Fruit fly (Drosophila melanogaster) Kc167 (cell line): ENCODE results near the gene CG10348.

Source experiments
- Sin3A ChIP-seq: fragments of >200 bp; optimal IDR thresholded peaks from 2 replicates; lab custom pipeline; 2018; ENCODE audit warnings: missing external identifiers
- insv ChIP-seq: fragments of >200 bp; optimal IDR thresholded peaks from 3 replicates; lab custom pipeline; 2018; ENCODE audit warnings: missing external identifiers
- psq ChIP-seq: fragments of >200 bp; optimal IDR thresholded peaks from 2 replicates; lab custom pipeline; 2017; ENCODE audit warnings: missing external identifiers

DNA sequence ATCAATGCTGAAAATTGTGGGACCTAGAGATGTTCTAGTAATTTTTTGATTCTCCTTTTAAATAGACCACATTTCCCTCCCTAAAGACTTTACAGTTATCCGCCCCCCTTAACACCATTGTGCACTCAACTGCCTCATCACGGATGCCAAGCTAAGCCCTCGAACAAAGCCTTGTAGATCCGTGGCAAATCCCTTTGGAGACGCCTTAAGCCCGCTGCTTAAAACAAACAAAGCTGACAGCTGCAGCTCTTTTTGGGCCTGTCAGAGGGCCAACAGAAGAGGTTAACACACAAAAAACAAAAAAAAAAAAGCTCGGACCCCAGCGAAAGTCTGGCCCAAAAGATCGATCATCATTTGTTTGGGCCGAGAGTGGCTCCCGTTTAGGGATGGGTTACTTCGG is 35.5 kb upstream of the CG10348 start:
- TF ChIP-seq Sin3A (lab: Kevin White, UChicago) (no peak), psq (no peak), insv (no peak)
